Worm (Caenorhabditis elegans): ENCODE results near the gene M7.8.

- TF ChIP-seq scrt-1 (GFP tag; IDR thresholded peaks at IDR 0.05) (no peak), F13C5.2 (tag; optimal IDR thresholded peaks at IDR 0.05) (no peak), ama-1 (optimal IDR thresholded peaks at IDR 0.05) (no peak), ceh-36 (tag; optimal IDR thresholded peaks at IDR 0.05) (no peak)
Measured at ce11 chrIV:11102608-11103007, 7.7 kb upstream of the M7.8 start, which contains the start of gene srlf-17.
